Worm (Caenorhabditis elegans): ENCODE measurements around the gene stc-1.

The stc-1 gene

ce11 chrII:8602337-8602944, 36.5 kb upstream of the stc-1 start, which contains the start of the genes cpf-1 and rpl-26 (continued):
- TF ChIP-seq B0035.1 (tag; optimal IDR thresholded peaks at IDR 0.05) = no peak
- TF ChIP-seq dpl-1 (GFP tag; optimal IDR thresholded peaks at IDR 0.05) = no peak
- TF ChIP-seq mcd-1 (GFP tag; IDR thresholded peaks at IDR 0.05) = peak; percentile 32; the same call in 1 of the 2 replicates
- TF ChIP-seq cebp-1 (GFP tag; IDR thresholded peaks at IDR 0.05) = no peak
- TF ChIP-seq cebp-1 (tag; optimal IDR thresholded peaks at IDR 0.05) = no peak
- TF ChIP-seq T26A5.8 (tag; optimal IDR thresholded peaks at IDR 0.05) = no peak
- TF ChIP-seq snpc-1.3 (tag; optimal IDR thresholded peaks at IDR 0.05; ENCODE audit: insufficient read depth) = peak; percentile 34
- peak; percentile 33 for TF ChIP-seq tbp1 (GFP tag; optimal IDR thresholded peaks at IDR 0.05)
- TF ChIP-seq hmg-1.2 (GFP tag; IDR thresholded peaks at IDR 0.05) = peak; percentile 28; the same call in 1 of the 2 replicates
- TF ChIP-seq efl-1 (GFP tag; optimal IDR thresholded peaks at IDR 0.05) = peak; percentile 9
- peak; percentile 30 for TF ChIP-seq F23B12.7 (tag; optimal IDR thresholded peaks at IDR 0.05; ENCODE audit: insufficient read depth)

- TF ChIP-seq dpl-1 (GFP tag; optimal IDR thresholded peaks at IDR 0.05) = no peak
- no peak for TF ChIP-seq ztf-3 (GFP tag; optimal IDR thresholded peaks at IDR 0.05)
- no peak for TF ChIP-seq attf-6 (GFP tag; IDR thresholded peaks at IDR 0.05)
- TF ChIP-seq athp-1 (tag; optimal IDR thresholded peaks at IDR 0.05) = no peak
- TF ChIP-seq sptf-2 (GFP tag; optimal IDR thresholded peaks at IDR 0.05) = no peak
Measured at ce11 chrII:8600165-8600564, 34.2 kb upstream of the stc-1 start, which contains the start of gene pigg-1. Gene pigg-1 (minus strand): TSS chrII:8600265.

ce11 chrII:8599214-8599613, 33.3 kb upstream of the stc-1 start, which contains the start of gene F28C6.5:
Gene F28C6.5 (plus strand): TSS chrII:8599514.
- TF ChIP-seq snpc-3.4 (tag; optimal IDR thresholded peaks at IDR 0.05) (no peak), ceh-58 (GFP tag; IDR thresholded peaks at IDR 0.05) (no peak), akir-1 (GFP tag; optimal IDR thresholded peaks at IDR 0.05) (no peak), hmg-20 (GFP tag; IDR thresholded peaks at IDR 0.05) (no peak), zim-3 (tag; optimal IDR thresholded peaks at IDR 0.05) (no peak)

- TF ChIP-seq zim-3 (tag; optimal IDR thresholded peaks at IDR 0.05) (no peak), atf-7 (tag; optimal IDR thresholded peaks at IDR 0.05) (no peak), F33H1.4 (GFP tag; IDR thresholded peaks at IDR 0.05) (peak; percentile 69), lsl-1 (GFP tag; optimal IDR thresholded peaks at IDR 0.05) (peak; percentile 71), mes-4 (tag; optimal IDR thresholded peaks at IDR 0.05) (no peak), rcor-1 (GFP tag; IDR thresholded peaks at IDR 0.05) (no peak), unc-130 (GFP tag; optimal IDR thresholded peaks at IDR 0.05) (no peak)
Measured at ce11 chrII:8593840-8594625, 28.1 kb upstream of the stc-1 start, which contains the start of gene aptf-3. Gene aptf-3 (plus strand): TSS chrII:8594190.

ce11 chrII:8590684-8591083, 24.7 kb upstream of the stc-1 start, which contains the start of gene aptf-4:
Gene aptf-4 (plus strand): TSS chrII:8590984.
- TF ChIP-seq dox-1 (GFP tag; IDR thresholded peaks at IDR 0.05) = no peak
- TF ChIP-seq rpc-1 (optimal IDR thresholded peaks at IDR 0.05) = no peak
- no peak for TF ChIP-seq rpc-1 (tag; optimal IDR thresholded peaks at IDR 0.05)
- TF ChIP-seq Y53F4B.3 (GFP tag; IDR thresholded peaks at IDR 0.05) = no peak
- TF ChIP-seq let-607 (tag; optimal IDR thresholded peaks at IDR 0.05) = no peak
- TF ChIP-seq lir-1 (GFP tag; conservative IDR thresholded peaks at IDR 0.05) = no peak
- no peak for TF ChIP-seq F57C9.4 (tag; optimal IDR thresholded peaks at IDR 0.05)
- TF ChIP-seq nfya-2 (GFP tag; IDR thresholded peaks at IDR 0.05) = no peak
- TF ChIP-seq hsf-1 (GFP tag; IDR thresholded peaks at IDR 0.05) = no peak
- no peak for TF ChIP-seq lin-26 (GFP tag; IDR thresholded peaks at IDR 0.05)
- no peak for TF ChIP-seq dpff-1 (tag; optimal IDR thresholded peaks at IDR 0.05)

Measured in whole organism, young adult.